Worm (Caenorhabditis elegans): ENCODE results near the gene str-66.

ce11 chrV:3124912-3125311 is 20.9 kb upstream of the str-66 start, which contains the start of gene Y73C8C.12:
- no peak for TF ChIP-seq W03F9.2 (tag; optimal IDR thresholded peaks at IDR 0.05)
- no peak for TF ChIP-seq dao-5 (tag; optimal IDR thresholded peaks at IDR 0.05)

All from whole organism, L4/young adult.